Worm (Caenorhabditis elegans): ENCODE measurements around the gene sgt-1.

The sgt-1 gene

ce11 chrII:4873029-4873428, 30.6 kb downstream of the sgt-1 start, which contains the start of gene col-73:
Gene col-73, minus strand, starts transcription at chrII:4873129.
- TF ChIP-seq tbx-7 (tag; optimal IDR thresholded peaks at IDR 0.05) (no peak), hlh-30 (tag; optimal IDR thresholded peaks at IDR 0.05; ENCODE audit: insufficient read depth) (no peak), ref-2 (tag; optimal IDR thresholded peaks at IDR 0.05) (no peak), sox-4 (tag; optimal IDR thresholded peaks at IDR 0.05) (no peak), ets-4 (tag; optimal IDR thresholded peaks at IDR 0.05) (no peak), ceh-22 (tag; optimal IDR thresholded peaks at IDR 0.05) (no peak), nfya-1 (tag; optimal IDR thresholded peaks at IDR 0.05) (no peak)

ce11 chrII:4871834-4872233, 31.8 kb downstream of the sgt-1 start:
- TF ChIP-seq unc-86 (tag; optimal IDR thresholded peaks at IDR 0.05) (no peak), nhr-11 (tag; optimal IDR thresholded peaks at IDR 0.05) (no peak), fkh-10 (GFP tag; optimal IDR thresholded peaks at IDR 0.05) (no peak), ttx-3 (tag; optimal IDR thresholded peaks at IDR 0.05) (no peak), pha-2 (tag; optimal IDR thresholded peaks at IDR 0.05) (no peak), hlh-6 (tag; optimal IDR thresholded peaks at IDR 0.05) (no peak), dve-1 (tag; optimal IDR thresholded peaks at IDR 0.05) (no peak), hlh-15 (tag; optimal IDR thresholded peaks at IDR 0.05) (no peak), tbx-7 (tag; optimal IDR thresholded peaks at IDR 0.05) (no peak), ceh-31 (tag; optimal IDR thresholded peaks at IDR 0.05) (no peak), ets-4 (tag; optimal IDR thresholded peaks at IDR 0.05) (no peak), ceh-9 (tag; optimal IDR thresholded peaks at IDR 0.05) (no peak), K09A11.1 (tag; optimal IDR thresholded peaks at IDR 0.05; ENCODE audit: insufficient read depth) (no peak), ceh-45 (GFP tag; IDR thresholded peaks at IDR 0.05) (no peak), eyg-1 (tag; optimal IDR thresholded peaks at IDR 0.05) (no peak), ceh-6 (GFP tag; optimal IDR thresholded peaks at IDR 0.05) (no peak)

- TF ChIP-seq dve-1 (tag; optimal IDR thresholded peaks at IDR 0.05) (no peak), syd-9 (tag; optimal IDR thresholded peaks at IDR 0.05) (no peak), unc-86 (tag; optimal IDR thresholded peaks at IDR 0.05) (no peak), eyg-1 (tag; optimal IDR thresholded peaks at IDR 0.05) (no peak), ceh-30 (tag; optimal IDR thresholded peaks at IDR 0.05) (no peak), C08G9.2 (tag; optimal IDR thresholded peaks at IDR 0.05) (no peak), ceh-9 (tag; optimal IDR thresholded peaks at IDR 0.05) (no peak)
Measured at ce11 chrII:4870691-4871090, 32.9 kb downstream of the sgt-1 start, which contains the start of gene col-20. Gene col-20, minus strand, starts transcription at chrII:4870791.

ce11 chrII:4869793-4870343, 33.7 kb downstream of the sgt-1 start:
- no peak for TF ChIP-seq C38D4.7 (GFP tag; optimal IDR thresholded peaks at IDR 0.05)
- peak; percentile 18 for TF ChIP-seq ceh-31 (tag; optimal IDR thresholded peaks at IDR 0.05)
- no peak for TF ChIP-seq syd-9 (tag; optimal IDR thresholded peaks at IDR 0.05)
- no peak for TF ChIP-seq ceh-18 (tag; optimal IDR thresholded peaks at IDR 0.05)
- peak; percentile 9 for TF ChIP-seq hlh-6 (tag; optimal IDR thresholded peaks at IDR 0.05)
- peak; percentile 86 for TF ChIP-seq elt-4 (tag; optimal IDR thresholded peaks at IDR 0.05)

- TF ChIP-seq hlh-6 (tag; optimal IDR thresholded peaks at IDR 0.05) (no peak), C08G9.2 (tag; optimal IDR thresholded peaks at IDR 0.05) (no peak), pros-1 (tag; optimal IDR thresholded peaks at IDR 0.05) (no peak), T23F11.4 (GFP tag; optimal IDR thresholded peaks at IDR 0.05) (no peak), ttx-3 (tag; optimal IDR thresholded peaks at IDR 0.05) (no peak), hlh-15 (tag; optimal IDR thresholded peaks at IDR 0.05) (no peak)
Measured at ce11 chrII:4867476-4867875, 36.1 kb downstream of the sgt-1 start, which contains the start of gene col-17. Gene col-17, minus strand, starts transcription at chrII:4867576.

- TF ChIP-seq eyg-1 (tag; optimal IDR thresholded peaks at IDR 0.05) (no peak), mec-3 (tag; optimal IDR thresholded peaks at IDR 0.05; ENCODE audit: borderline replicate concordance) (no peak), ceh-22 (tag; optimal IDR thresholded peaks at IDR 0.05) (no peak), rnt-1 (tag; optimal IDR thresholded peaks at IDR 0.05) (no peak), C08G9.2 (tag; optimal IDR thresholded peaks at IDR 0.05) (no peak), ttx-3 (tag; optimal IDR thresholded peaks at IDR 0.05) (no peak), unc-42 (tag; optimal IDR thresholded peaks at IDR 0.05) (no peak), hlh-6 (tag; optimal IDR thresholded peaks at IDR 0.05) (no peak)
Measured at ce11 chrII:4866045-4866444, 37.6 kb downstream of the sgt-1 start.

All from whole organism, late embryonic.